Worm (Caenorhabditis elegans) whole organism, L2 larva: ENCODE data around the gene T15B12.1.

Experiments
- C34F6.9 ChIP-seq: fragments of 150-350 bp; optimal IDR thresholded peaks from 2 replicates; lab custom pipeline; 2014; ENCODE audit warnings: missing biosample characterization, missing genetic modification characterization
- F13H6.1 ChIP-seq: sonication (generic microtip); optimal IDR thresholded peaks from 2 replicates; lab custom pipeline; 2016; ENCODE audit warnings: missing genetic modification characterization, missing compliant biosample characterization
- R02D3.7 ChIP-seq: fragments of 150-350 bp; optimal IDR thresholded peaks from 2 replicates; lab custom pipeline; 2014; ENCODE audit warnings: missing biosample characterization, missing genetic modification characterization
- ZK546.5 ChIP-seq: sonication (generic microtip); optimal IDR thresholded peaks from 2 replicates; lab custom pipeline; 2017; ENCODE audit warnings: missing biosample characterization, missing genetic modification characterization
- alr-1 ChIP-seq: fragments of 150-350 bp; optimal IDR thresholded peaks from 2 replicates; lab custom pipeline; 2014; ENCODE audit warnings: missing biosample characterization, missing genetic modification characterization
- ama-1 ChIP-seq: fragments of 150-350 bp; optimal IDR thresholded peaks from 2 replicates; lab custom pipeline; 2018; ENCODE audit warnings: inconsistent platforms
- blmp-1 ChIP-seq: sonication (generic microtip); optimal IDR thresholded peaks from 2 replicates; lab custom pipeline; 2017; ENCODE audit warnings: missing genetic modification characterization, mild to moderate bottlenecking, missing compliant biosample characterization, antibody characterized with exemption, moderate library complexity; ENCODE audit not compliant: insufficient read depth
- ceh-82 ChIP-seq: fragments of 150-350 bp; optimal IDR thresholded peaks from 2 replicates; lab custom pipeline; 2014; ENCODE audit warnings: missing biosample characterization, missing genetic modification characterization
- crh-2 ChIP-seq: sonication (generic microtip); optimal IDR thresholded peaks from 2 replicates; lab custom pipeline; 2017; ENCODE audit warnings: missing biosample characterization, missing genetic modification characterization
- dmd-4 ChIP-seq: sonication (generic microtip); optimal IDR thresholded peaks from 2 replicates; lab custom pipeline; 2017; ENCODE audit warnings: missing biosample characterization, missing genetic modification characterization
- elt-1 ChIP-seq: fragments of 150-350 bp; optimal IDR thresholded peaks from 2 replicates; lab custom pipeline; 2014; ENCODE audit warnings: missing biosample characterization, missing genetic modification characterization
- elt-3 ChIP-seq: sonication (generic microtip); optimal IDR thresholded peaks from 2 replicates; lab custom pipeline; 2017; ENCODE audit warnings: missing biosample characterization, missing genetic modification characterization
- fos-1 ChIP-seq: fragments of 150-350 bp; optimal IDR thresholded peaks from 2 replicates; lab custom pipeline; 2014; ENCODE audit warnings: missing biosample characterization, missing genetic modification characterization
- gmeb-1 ChIP-seq: fragments of 150-350 bp; optimal IDR thresholded peaks from 2 replicates; lab custom pipeline; 2014; ENCODE audit warnings: missing biosample characterization, missing genetic modification characterization
- lin-11 ChIP-seq: fragments of 150-350 bp; sonication (generic microtip); optimal IDR thresholded peaks from 2 replicates; lab custom pipeline; 2014; ENCODE audit warnings: missing biosample characterization, missing genetic modification characterization, inconsistent platforms, mixed read lengths
- lin-13 ChIP-seq: fragments of 150-350 bp; optimal IDR thresholded peaks from 2 replicates; lab custom pipeline; 2014; ENCODE audit warnings: missing biosample characterization, missing genetic modification reagents, missing genetic modification characterization
- lin-39 ChIP-seq: fragments of 150-350 bp; optimal IDR thresholded peaks from 2 replicates; lab custom pipeline; 2014; ENCODE audit warnings: missing biosample characterization, missing genetic modification reagents, missing genetic modification characterization
- lsy-2 ChIP-seq, 2 experiments: fragments of 150-350 bp in 1 of 2; sonication (generic microtip) in 1 of 2; optimal IDR thresholded peaks; 2 replicates each; lab custom pipeline; 2014 to 2017; ENCODE audit warnings: missing biosample characterization in 2 of 2, missing genetic modification characterization in 2 of 2
- mbf-1 ChIP-seq: sonication (generic microtip); optimal IDR thresholded peaks from 2 replicates; lab custom pipeline; 2017; ENCODE audit warnings: missing biosample characterization, missing genetic modification characterization
- nhr-10 ChIP-seq: sonication (generic microtip); optimal IDR thresholded peaks from 2 replicates; lab custom pipeline; 2017; ENCODE audit warnings: missing biosample characterization, missing genetic modification characterization
- nhr-11 ChIP-seq: fragments of 150-350 bp; optimal IDR thresholded peaks from 2 replicates; lab custom pipeline; 2014; ENCODE audit warnings: missing biosample characterization, missing genetic modification characterization
- nhr-129 ChIP-seq: fragments of 150-350 bp; optimal IDR thresholded peaks from 2 replicates; lab custom pipeline; 2014; ENCODE audit warnings: missing biosample characterization, missing genetic modification characterization
- nhr-21 ChIP-seq: fragments of 150-350 bp; optimal IDR thresholded peaks from 2 replicates; lab custom pipeline; 2014; ENCODE audit warnings: missing biosample characterization, missing genetic modification characterization
- nhr-23 ChIP-seq: fragments of 150-350 bp; optimal IDR thresholded peaks from 2 replicates; lab custom pipeline; 2014; ENCODE audit warnings: missing biosample characterization, missing genetic modification reagents, missing genetic modification characterization
- nhr-237 ChIP-seq: fragments of 150-350 bp; optimal IDR thresholded peaks from 2 replicates; lab custom pipeline; 2014; ENCODE audit warnings: missing biosample characterization, missing genetic modification characterization
- nhr-25 ChIP-seq: fragments of 150-350 bp; sonication (generic microtip); optimal IDR thresholded peaks from 3 replicates; lab custom pipeline; 2014; ENCODE audit warnings: missing biosample characterization, missing genetic modification characterization
- nhr-6 ChIP-seq: fragments of 150-350 bp; optimal IDR thresholded peaks from 2 replicates; lab custom pipeline; 2014; ENCODE audit warnings: missing biosample characterization, missing genetic modification characterization
- nhr-77 ChIP-seq: fragments of 150-350 bp; optimal IDR thresholded peaks from 2 replicates; lab custom pipeline; 2014; ENCODE audit warnings: missing biosample characterization, missing genetic modification characterization
- peb-1 ChIP-seq: fragments of 150-350 bp; optimal IDR thresholded peaks from 2 replicates; lab custom pipeline; 2014; ENCODE audit warnings: missing biosample characterization, missing genetic modification characterization
- sem-4 ChIP-seq: fragments of 150-350 bp; optimal IDR thresholded peaks from 2 replicates; lab custom pipeline; 2014; ENCODE audit warnings: missing biosample characterization, missing genetic modification reagents, missing genetic modification characterization
- sma-3 ChIP-seq: sonication (generic microtip); optimal IDR thresholded peaks from 2 replicates; lab custom pipeline; 2016; ENCODE audit warnings: missing genetic modification reagents, missing genetic modification characterization, missing compliant biosample characterization
- sma-9 ChIP-seq, 2 experiments: fragments of 150-350 bp in 1 of 2; sonication (generic microtip) in 1 of 2; optimal IDR thresholded peaks; 2 replicates each; lab custom pipeline; 2014 to 2016; ENCODE audit warnings: missing genetic modification characterization in 2 of 2, mild to moderate bottlenecking in 1 of 2, missing biosample characterization in 1 of 2, missing compliant biosample characterization in 1 of 2, missing genetic modification reagents in 1 of 2, moderate library complexity in 1 of 2
- snpc-4 ChIP-seq: fragments of 150-350 bp; optimal IDR thresholded peaks from 2 replicates; lab custom pipeline; 2014; ENCODE audit warnings: missing biosample characterization, missing genetic modification characterization
- unc-39 ChIP-seq: fragments of 150-350 bp; optimal IDR thresholded peaks from 2 replicates; lab custom pipeline; 2014; ENCODE audit warnings: missing biosample characterization, missing genetic modification characterization
- unc-55 ChIP-seq: fragments of 150-350 bp; sonication (generic microtip); optimal IDR thresholded peaks from 3 replicates; lab custom pipeline; 2014; ENCODE audit warnings: missing biosample characterization, missing genetic modification reagents, missing genetic modification characterization
- unc-62 ChIP-seq: fragments of 150-350 bp; optimal IDR thresholded peaks from 2 replicates; lab custom pipeline; 2014; ENCODE audit warnings: missing biosample characterization, missing genetic modification reagents, missing genetic modification characterization
- ztf-1 ChIP-seq: fragments of 200-800 bp; sonication (Bioruptor generic); conservative IDR thresholded peaks from 2 replicates; pipeline ENCODE4 v1.3.6; 2022; ENCODE audit warnings: missing genetic modification characterization, missing compliant biosample characterization
- ztf-4 ChIP-seq: fragments of 150-350 bp; optimal IDR thresholded peaks from 2 replicates; lab custom pipeline; 2014; ENCODE audit warnings: missing biosample characterization, missing genetic modification characterization

Gene T15B12.1

ce11 chrIII:5308278-5308677 is 20.3 kb downstream of the T15B12.1 start, which contains the start of gene mog-3:
mog-3 (plus strand) TSS chrIII:5308596.
- TF ChIP-seq crh-2: peak; percentile 62
- TF ChIP-seq elt-1: no peak
- TF ChIP-seq elt-3 (tag; lab: Kevin White, UChicago): no peak
- TF ChIP-seq fos-1 (tag; lab: Kevin White, UChicago): peak; percentile 9
- no peak for TF ChIP-seq nhr-6 (tag; lab: Kevin White, UChicago)
- peak; percentile 36 to 77 for TF ChIP-seq lsy-2 (tag; optimal IDR thresholded peaks at IDR 0.05; lab: Kevin White, UChicago)
- no peak for TF ChIP-seq nhr-11 (tag; lab: Kevin White, UChicago)
- TF ChIP-seq unc-62 (GFP tag; lab: Kevin White, UChicago): no peak
- TF ChIP-seq lin-11 (tag; lab: Kevin White, UChicago): peak; percentile 52
- peak; percentile 74 for TF ChIP-seq sma-9 (GFP tag; optimal IDR thresholded peaks at IDR 0.05; lab: Kevin White, UChicago)
- TF ChIP-seq sma-9 (tag; optimal IDR thresholded peaks at IDR 0.05; lab: Kevin White, UChicago): no peak
- no peak for TF ChIP-seq R02D3.7 (tag; lab: Kevin White, UChicago)
- no peak for TF ChIP-seq dmd-4 (tag; lab: Kevin White, UChicago)
- no peak for TF ChIP-seq nhr-23 (tag; lab: Kevin White, UChicago)
- no peak for TF ChIP-seq alr-1
- peak; percentile 35 for TF ChIP-seq nhr-129 (tag; lab: Kevin White, UChicago)
- peak; percentile 93 for TF ChIP-seq gmeb-1 (tag; lab: Kevin White, UChicago)
- TF ChIP-seq ZK546.5 (tag; lab: Kevin White, UChicago): no peak
- TF ChIP-seq ama-1: peak; percentile 54
- peak; percentile 45 for TF ChIP-seq nhr-25
- no peak for TF ChIP-seq mbf-1
- TF ChIP-seq nhr-77 (tag; lab: Kevin White, UChicago): no peak
- TF ChIP-seq lin-13 (GFP tag; lab: Kevin White, UChicago): peak; percentile 52
- peak; percentile 75 for TF ChIP-seq C34F6.9 (tag; lab: Kevin White, UChicago)
- peak; percentile 66 for TF ChIP-seq F13H6.1 (tag; lab: Kevin White, UChicago)
- TF ChIP-seq unc-55: peak; percentile 76
- TF ChIP-seq nhr-21: peak; percentile 20
- TF ChIP-seq sma-3 (GFP tag; lab: Kevin White, UChicago): peak; percentile 55

- TF ChIP-seq nhr-237 (tag; lab: Kevin White, UChicago) (no peak), blmp-1 (tag; lab: Kevin White, UChicago) (no peak), peb-1 (tag; lab: Kevin White, UChicago) (no peak), dmd-4 (tag; lab: Kevin White, UChicago) (no peak)
Measured at ce11 chrIII:5310403-5310802, 22.4 kb downstream of the T15B12.1 start.

ce11 chrIII:5310940-5311339 is 23.0 kb downstream of the T15B12.1 start, which contains the start of gene pqe-1:
pqe-1 (plus strand) TSS chrIII:5311240.
- TF ChIP-seq nhr-25: no peak
- TF ChIP-seq snpc-4 (tag; lab: Kevin White, UChicago): no peak
- no peak for TF ChIP-seq mbf-1
- TF ChIP-seq sem-4 (tag; lab: Kevin White, UChicago): no peak
- no peak for TF ChIP-seq ztf-1 (GFP tag; lab: Robert Waterston, UW)
- no peak for TF ChIP-seq nhr-10 (tag; lab: Kevin White, UChicago)
- TF ChIP-seq unc-62 (GFP tag; lab: Kevin White, UChicago): no peak

- no peak for TF ChIP-seq ztf-4 (tag; lab: Kevin White, UChicago)
- no peak for TF ChIP-seq nhr-21
- TF ChIP-seq crh-2: peak; percentile 0
- no peak for TF ChIP-seq ceh-82 (tag; lab: Kevin White, UChicago)
- no peak for TF ChIP-seq elt-1
- no peak for TF ChIP-seq lsy-2 (tag; optimal IDR thresholded peaks at IDR 0.05; lab: Kevin White, UChicago)
- no peak for TF ChIP-seq snpc-4 (tag; lab: Kevin White, UChicago)
Measured at ce11 chrIII:5318610-5319009, 30.6 kb downstream of the T15B12.1 start.

ce11 chrIII:5321661-5322060 is 33.7 kb downstream of the T15B12.1 start, which contains the start of gene F52C9.3:
F52C9.3 (plus strand) TSS chrIII:5321885.
- TF ChIP-seq dmd-4 (tag; lab: Kevin White, UChicago) (no peak), elt-3 (tag; lab: Kevin White, UChicago) (no peak), nhr-25 (no peak), crh-2 (no peak), unc-39 (no peak), lin-39 (no peak)
